Worm (Caenorhabditis elegans): ENCODE results near the gene Y94H6A.7.

Y94H6A.7 gene

DNA sequence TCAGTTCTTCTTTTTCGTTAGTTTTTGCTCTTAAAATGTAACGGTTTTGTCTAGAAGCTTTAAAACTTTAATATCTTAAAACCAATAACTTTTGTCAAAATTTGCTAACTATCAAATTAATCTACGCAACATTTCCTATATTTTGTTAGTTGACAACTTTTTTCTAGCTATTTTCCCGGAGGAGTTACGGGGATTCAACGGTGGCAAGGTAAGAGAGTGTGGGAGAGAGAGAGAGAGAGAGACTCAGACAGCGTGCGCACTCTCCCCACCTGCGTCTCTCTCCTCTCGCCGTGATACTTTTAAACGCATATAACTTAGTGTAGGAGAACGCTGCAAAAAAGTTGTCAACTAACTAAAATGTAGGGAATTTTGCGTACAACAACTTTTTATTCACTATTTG lies 37.2 kb upstream of the Y94H6A.7 start (continued):
- TF ChIP-seq lin-13 (GFP tag; optimal IDR thresholded peaks at IDR 0.05), result no peak
- TF ChIP-seq lim-7 (GFP tag; IDR thresholded peaks at IDR 0.05), result no peak

- no peak for TF ChIP-seq pqm-1 (tag; optimal IDR thresholded peaks at IDR 0.05)
- no peak for TF ChIP-seq nhr-6 (tag; optimal IDR thresholded peaks at IDR 0.05)
- TF ChIP-seq dmd-8 (GFP tag; IDR thresholded peaks at IDR 0.05), result no peak
- TF ChIP-seq spr-3 (GFP tag; optimal IDR thresholded peaks at IDR 0.05), result no peak
- no peak for TF ChIP-seq lin-15B (tag; optimal IDR thresholded peaks at IDR 0.05)
- no peak for TF ChIP-seq nhr-77 (tag; optimal IDR thresholded peaks at IDR 0.05)
- TF ChIP-seq F37D6.2 (tag; optimal IDR thresholded peaks at IDR 0.05), result no peak
- no peak for TF ChIP-seq daf-19 (GFP tag; conservative IDR thresholded peaks at IDR 0.05)
Observed at ce11 chrIV:2751568-2751967, 35.2 kb upstream of the Y94H6A.7 start, which contains the start of gene Y54G2A.41. Y54G2A.41 (plus strand) TSS chrIV:2751868.

- TF ChIP-seq dmd-9 (GFP tag; IDR thresholded peaks at IDR 0.05), result no peak
- TF ChIP-seq unc-62 (GFP tag; optimal IDR thresholded peaks at IDR 0.05 in 1 of 2), result peak in 1 of 2 experiments; percentile 95
- TF ChIP-seq unc-62 (tag; optimal IDR thresholded peaks at IDR 0.05), result no peak
Observed at ce11 chrIV:2750607-2751006, 34.2 kb upstream of the Y94H6A.7 start.

DNA sequence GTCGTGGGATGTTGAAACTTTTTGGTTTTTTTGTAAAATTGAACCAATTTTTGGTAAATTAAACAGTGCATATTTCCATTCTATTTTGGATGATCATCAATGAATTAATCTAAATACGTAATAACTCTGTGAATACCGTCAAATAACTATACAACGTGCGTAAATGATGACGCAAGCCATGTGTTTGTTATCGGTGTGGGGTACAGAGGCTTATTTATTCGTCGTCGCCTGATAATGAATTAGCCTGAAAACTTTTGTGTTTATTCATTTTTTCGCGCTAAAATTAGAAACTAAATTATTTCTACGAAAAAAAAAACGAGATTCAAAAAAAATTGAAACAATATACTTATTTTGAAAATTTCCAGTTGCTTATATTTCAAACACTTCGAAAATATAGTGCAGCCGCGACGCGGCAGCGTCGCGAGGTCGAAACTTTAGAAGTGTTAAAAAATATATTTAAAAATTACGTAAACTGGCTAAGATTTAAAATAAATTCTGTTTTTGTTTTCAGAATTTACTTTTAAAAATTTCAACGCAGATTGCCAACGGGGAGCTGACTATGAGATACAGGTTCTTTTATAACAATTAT lies 32.6 kb upstream of the Y94H6A.7 start:
- TF ChIP-seq nhr-25 (tag; optimal IDR thresholded peaks at IDR 0.05; ENCODE audit: borderline replicate concordance, insufficient read depth) (no peak), lir-3 (tag; optimal IDR thresholded peaks at IDR 0.05) (no peak), daf-16 (GFP tag; optimal IDR thresholded peaks at IDR 0.05) (no peak), daf-16 (tag; optimal IDR thresholded peaks at IDR 0.05) (peak; percentile 67), nhr-28 (tag; optimal IDR thresholded peaks at IDR 0.05) (peak; percentile 23), zip-11 (GFP tag; IDR thresholded peaks at IDR 0.05) (no peak), pqm-1 (tag; optimal IDR thresholded peaks at IDR 0.05) (peak; percentile 10), unc-62 (GFP tag; optimal IDR thresholded peaks at IDR 0.05 in 1 of 2) (peak in 1 of 2 experiments; percentile 90), unc-62 (tag; optimal IDR thresholded peaks at IDR 0.05) (no peak), mxl-3 (GFP tag; optimal IDR thresholded peaks at IDR 0.05) (peak; percentile 31)

DNA sequence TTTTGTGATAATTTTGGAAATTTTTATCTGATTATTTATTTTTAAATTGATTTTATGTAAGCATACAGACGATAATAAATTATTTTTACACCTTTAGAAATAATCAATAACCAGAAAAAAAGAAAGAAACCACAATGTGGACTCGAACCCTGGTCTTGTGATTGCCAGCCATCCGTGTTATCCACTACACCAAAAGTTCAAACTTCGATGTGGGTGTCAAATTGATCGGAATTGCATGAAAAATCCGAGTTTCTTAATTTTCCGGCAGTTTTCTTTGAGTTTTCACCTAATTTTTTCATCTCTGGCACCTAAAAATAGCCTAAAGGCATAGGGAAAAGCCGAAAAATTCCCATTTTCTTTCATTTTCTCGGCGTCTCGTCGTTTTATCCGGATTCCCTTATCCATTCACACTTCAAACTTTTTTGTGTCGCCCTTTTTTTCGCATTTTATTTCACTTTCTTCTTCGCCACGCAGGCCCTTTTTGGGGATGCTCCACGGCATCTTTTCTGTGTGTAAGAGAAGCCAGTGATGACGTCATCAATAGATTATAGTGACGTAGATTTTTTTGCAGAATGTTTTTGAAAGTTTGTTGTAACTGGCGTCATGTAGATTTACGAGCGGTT lies 31.1 kb upstream of the Y94H6A.7 start:
- TF ChIP-seq aha-1 (tag), result peak; percentile 54
- peak; percentile 35; the same call in 1 of the 2 replicates for TF ChIP-seq lin-38 (GFP tag; IDR thresholded peaks at IDR 0.05)
- TF ChIP-seq D1046.2 (GFP tag; IDR thresholded peaks at IDR 0.05), result no peak
- no peak for TF ChIP-seq R02D3.7 (tag; optimal IDR thresholded peaks at IDR 0.05)

DNA sequence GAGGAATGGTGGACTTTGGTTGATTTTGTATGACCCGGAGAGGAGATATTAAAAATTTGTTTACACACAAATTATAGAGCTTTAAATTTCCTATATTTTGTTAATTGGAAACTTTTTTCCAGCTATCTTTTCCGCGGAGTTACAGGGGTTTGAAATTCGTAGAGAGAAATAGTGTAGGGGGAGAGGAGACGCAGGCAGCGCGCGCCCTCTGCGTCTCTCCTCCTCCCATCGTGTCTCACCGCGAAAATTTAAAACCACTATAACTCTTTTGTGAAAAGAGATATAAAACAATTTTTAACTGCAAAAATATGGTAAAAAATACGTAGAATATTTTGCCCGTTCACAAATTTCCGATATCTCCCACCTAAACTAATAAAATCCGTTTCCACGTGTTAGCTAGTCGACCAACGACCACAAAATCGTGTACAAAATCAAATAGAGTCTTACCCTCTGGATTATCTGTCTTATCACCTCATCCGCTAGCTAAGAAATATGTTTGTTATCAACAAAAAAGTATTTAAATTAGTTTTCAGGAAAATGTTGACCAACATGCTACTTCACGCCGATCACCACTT lies 26.2 kb upstream of the Y94H6A.7 start, which contains the start of gene nhr-277:
Gene nhr-277, plus strand, starts transcription at position 525 of the 575 bp plus-strand sequence.
- TF ChIP-seq lin-39 (tag; optimal IDR thresholded peaks at IDR 0.05) (no peak), mxl-2 (GFP tag; conservative IDR thresholded peaks at IDR 0.05) (no peak), lin-13 (GFP tag; optimal IDR thresholded peaks at IDR 0.05) (no peak), tag-97 (GFP tag; IDR thresholded peaks at IDR 0.05) (no peak), ZK546.5 (tag; optimal IDR thresholded peaks at IDR 0.05) (no peak), ZK337.2 (GFP tag; IDR thresholded peaks at IDR 0.05) (no peak), zag-1 (tag; optimal IDR thresholded peaks at IDR 0.05) (no peak), F10B5.3 (tag; optimal IDR thresholded peaks at IDR 0.05) (no peak), ztf-11 (tag; optimal IDR thresholded peaks at IDR 0.05) (no peak), duxl-1 (tag; optimal IDR thresholded peaks at IDR 0.05; ENCODE audit: poor library complexity) (no peak), ceh-28 (tag; optimal IDR thresholded peaks at IDR 0.05) (no peak)

Data from whole organism, L4 larva.